Fruit fly (Drosophila melanogaster) whole organism, embryonic: ENCODE measurements around the gene CG34453.

Source experiments
- BtbVII ChIP-seq: fragments of 200-800 bp; sonication (Bioruptor generic); optimal IDR thresholded peaks from 3 replicates; lab custom pipeline; 2017; ENCODE audit warnings: missing biosample characterization, mild to moderate bottlenecking, missing genetic modification characterization
- CG1024 ChIP-seq: fragments of 200-800 bp; sonication (Bioruptor generic); IDR thresholded peaks from 2 replicates; pipeline ENCODE4 v1.3.6; 2022; ENCODE audit warnings: missing biosample characterization, missing genetic modification characterization
- CG11093 ChIP-seq: fragments of 200-800 bp; sonication (Bioruptor generic); IDR thresholded peaks from 3 replicates; pipeline ENCODE4 v1.3.6; 2022; ENCODE audit warnings: missing biosample characterization, missing genetic modification characterization
- CG12299 ChIP-seq: fragments of 200-800 bp; sonication (Bioruptor generic); optimal IDR thresholded peaks from 2 replicates; lab custom pipeline; 2018; ENCODE audit warnings: missing biosample characterization, mild to moderate bottlenecking, missing genetic modification characterization
- CG15479 ChIP-seq: fragments of 200-800 bp; sonication (Bioruptor generic); optimal IDR thresholded peaks from 3 replicates; lab custom pipeline; 2019; ENCODE audit warnings: missing biosample characterization, mild to moderate bottlenecking, missing genetic modification characterization, moderate library complexity
- CG15696 ChIP-seq: fragments of 200-800 bp; sonication (Bioruptor generic); optimal IDR thresholded peaks from 2 replicates; lab custom pipeline; 2019; ENCODE audit warnings: missing biosample characterization, mild to moderate bottlenecking, missing genetic modification characterization, moderate library complexity
- CG17328 ChIP-seq: fragments of 200-800 bp; sonication (Bioruptor generic); IDR thresholded peaks from 2 replicates; pipeline ENCODE4 v1.3.6; 2022; ENCODE audit warnings: missing biosample characterization, missing genetic modification characterization
- CG2116 ChIP-seq: fragments of 200-800 bp; sonication (Bioruptor generic); optimal IDR thresholded peaks from 3 replicates; lab custom pipeline; 2018; ENCODE audit warnings: missing biosample characterization, mild to moderate bottlenecking, missing genetic modification characterization
- CG2199 ChIP-seq: fragments of 200-800 bp; sonication (Bioruptor generic); IDR thresholded peaks from 3 replicates; pipeline ENCODE4 v1.3.6; 2022; ENCODE audit warnings: missing biosample characterization, missing genetic modification characterization
- CG2202 ChIP-seq: fragments of 200-800 bp; sonication (Bioruptor generic); optimal IDR thresholded peaks from 2 replicates; lab custom pipeline; 2018; ENCODE audit warnings: missing biosample characterization, mild to moderate bottlenecking, missing genetic modification characterization
- CG32767 ChIP-seq: fragments of 200-800 bp; sonication (Bioruptor generic); IDR thresholded peaks from 2 replicates; pipeline ENCODE4 v1.3.6; 2022; ENCODE audit warnings: missing biosample characterization, missing genetic modification characterization
- CG34376 ChIP-seq: fragments of 200-800 bp; sonication (Bioruptor generic); optimal IDR thresholded peaks from 2 replicates; lab custom pipeline; 2018; ENCODE audit warnings: missing biosample characterization, mild to moderate bottlenecking, missing genetic modification characterization
- CG3838 ChIP-seq: fragments of 200-800 bp; sonication (Bioruptor generic); optimal IDR thresholded peaks from 3 replicates; lab custom pipeline; 2016; ENCODE audit warnings: missing biosample characterization, missing genetic modification characterization
- CG4328 ChIP-seq: fragments of 200-800 bp; sonication (Bioruptor generic); optimal IDR thresholded peaks from 3 replicates; lab custom pipeline; 2017; ENCODE audit warnings: missing biosample characterization, missing genetic modification reagents, missing genetic modification characterization
- CG9727 ChIP-seq: fragments of 200-800 bp; sonication (Bioruptor generic); optimal IDR thresholded peaks from 3 replicates; lab custom pipeline; 2017; ENCODE audit warnings: missing biosample characterization, mild to moderate bottlenecking, missing genetic modification characterization
- D19A ChIP-seq: fragments of 200-800 bp; optimal IDR thresholded peaks from 3 replicates; lab custom pipeline; 2019; ENCODE audit warnings: missing biosample characterization, mild to moderate bottlenecking, missing genetic modification characterization, moderate library complexity
- Dad ChIP-seq: fragments of 200-800 bp; sonication (Bioruptor generic); optimal IDR thresholded peaks from 3 replicates; lab custom pipeline; 2016; ENCODE audit warnings: missing biosample characterization, missing genetic modification characterization
- Gsc ChIP-seq: fragments of 200-800 bp; sonication (Bioruptor generic); IDR thresholded peaks from 2 replicates; pipeline ENCODE4 v1.3.6; 2022; ENCODE audit warnings: missing biosample characterization, missing genetic modification characterization
- Hr78 ChIP-seq, 2 experiments: fragments of 200-800 bp in 1 of 2; fragments of >200 bp in 1 of 2; sonication (Bioruptor generic) in 1 of 2; optimal IDR thresholded peaks; 2 replicates each; lab custom pipeline; 2017 to 2019; ENCODE audit warnings: missing biosample characterization in 2 of 2, missing genetic modification characterization in 2 of 2, mild to moderate bottlenecking in 1 of 2, moderate library complexity in 1 of 2
- Nf-YA ChIP-seq: fragments of 200-800 bp; sonication (Bioruptor generic); IDR thresholded peaks from 2 replicates; pipeline ENCODE4 v1.3.6; 2022; ENCODE audit warnings: missing biosample characterization, missing genetic modification characterization
- Pdp1 ChIP-seq, 2 experiments: fragments of 200-800 bp; sonication (Bioruptor generic); optimal IDR thresholded peaks; 3 replicates each; lab custom pipeline; 2016; ENCODE audit warnings: missing biosample characterization in 2 of 2, missing genetic modification characterization in 2 of 2, mild to moderate bottlenecking in 1 of 2, moderate library complexity in 1 of 2
- YL-1 ChIP-seq: fragments of 200-800 bp; sonication (Bioruptor generic); optimal IDR thresholded peaks from 3 replicates; lab custom pipeline; 2017; ENCODE audit warnings: missing biosample characterization, mild to moderate bottlenecking, missing genetic modification characterization
- ac ChIP-seq: fragments of 200-800 bp; sonication (Bioruptor generic); optimal IDR thresholded peaks from 3 replicates; lab custom pipeline; 2017; ENCODE audit warnings: missing biosample characterization, mild to moderate bottlenecking, missing genetic modification characterization
- bowl ChIP-seq: fragments of 200-800 bp; sonication (Bioruptor generic); IDR thresholded peaks from 2 replicates; pipeline ENCODE4 v1.3.6; 2022; ENCODE audit warnings: missing biosample characterization, missing genetic modification characterization
- btn ChIP-seq: fragments of 200-800 bp; sonication (Bioruptor generic); optimal IDR thresholded peaks from 2 replicates; lab custom pipeline; 2016; ENCODE audit warnings: missing biosample characterization, missing genetic modification characterization
- chinmo ChIP-seq: fragments of 200-800 bp; sonication (Bioruptor generic); IDR thresholded peaks from 4 replicates; pipeline ENCODE4 v1.3.6; 2022; ENCODE audit warnings: missing biosample characterization, missing genetic modification characterization; ENCODE audit not compliant: partially characterized antibody
- corto ChIP-seq: fragments of 200-800 bp; sonication (Bioruptor generic); optimal IDR thresholded peaks from 2 replicates; lab custom pipeline; 2016; ENCODE audit warnings: missing biosample characterization, mild to moderate bottlenecking, missing genetic modification characterization, moderate library complexity
- da ChIP-seq: fragments of 200-800 bp; sonication (Bioruptor generic); optimal IDR thresholded peaks from 2 replicates; lab custom pipeline; 2016; ENCODE audit warnings: missing biosample characterization, missing genetic modification characterization
- dati ChIP-seq: fragments of 200-800 bp; sonication (Bioruptor generic); IDR thresholded peaks from 2 replicates; pipeline ENCODE4 v1.3.6; 2022; ENCODE audit warnings: missing biosample characterization, missing genetic modification characterization
- hkb ChIP-seq, 2 experiments: fragments of 200-800 bp in 1 of 2; fragments of >200 bp in 1 of 2; sonication (Bioruptor generic) in 1 of 2; IDR thresholded peaks in 1 of 2; optimal IDR thresholded peaks in 1 of 2; 2 replicates each; pipeline versions ENCODE4 v1.3.6 to Lab custom; 2017 to 2022; ENCODE audit warnings: missing biosample characterization in 1 of 2, missing genetic modification characterization in 1 of 2
- lbe ChIP-seq: fragments of 200-800 bp; sonication (Bioruptor generic); optimal IDR thresholded peaks from 2 replicates; lab custom pipeline; 2016; ENCODE audit warnings: missing biosample characterization, mild to moderate bottlenecking, missing genetic modification characterization
- luna ChIP-seq: fragments of 200-800 bp; sonication (Bioruptor generic); optimal IDR thresholded peaks from 2 replicates; lab custom pipeline; 2016; ENCODE audit warnings: missing biosample characterization, missing genetic modification characterization
- p53 ChIP-seq: fragments of 200-800 bp; sonication (Bioruptor generic); optimal IDR thresholded peaks from 2 replicates; lab custom pipeline; 2016; ENCODE audit warnings: missing biosample characterization, missing genetic modification characterization
- pfk ChIP-seq: fragments of 200-800 bp; sonication (Bioruptor generic); optimal IDR thresholded peaks from 2 replicates; lab custom pipeline; 2018; ENCODE audit warnings: missing biosample characterization, mild to moderate bottlenecking, missing genetic modification characterization, moderate library complexity
- salm ChIP-seq: fragments of 200-800 bp; sonication (Bioruptor generic); optimal IDR thresholded peaks from 2 replicates; lab custom pipeline; 2018; ENCODE audit warnings: missing biosample characterization, mild to moderate bottlenecking, missing genetic modification characterization
- sqz ChIP-seq: fragments of 200-800 bp; sonication (Bioruptor generic); optimal IDR thresholded peaks from 3 replicates; lab custom pipeline; 2018; ENCODE audit warnings: missing biosample characterization, mild to moderate bottlenecking, missing genetic modification characterization
- vvl ChIP-seq: fragments of 200-800 bp; sonication (Bioruptor generic); IDR thresholded peaks from 2 replicates; pipeline ENCODE4 v1.3.6; 2022; ENCODE audit warnings: missing biosample characterization, missing genetic modification characterization
- z ChIP-seq: fragments of 200-800 bp; sonication (Bioruptor generic); IDR thresholded peaks from 3 replicates; pipeline ENCODE4 v1.3.6; 2022; ENCODE audit warnings: missing biosample characterization, missing genetic modification characterization

The CG34453 gene

dm6 chr3L:234337-234736 lies 1.2 kb upstream of the CG34453 start:
- TF ChIP-seq bowl (GFP tag; lab: Robert Waterston, UW) (no peak), CG9727 (GFP tag; lab: Kevin White, UChicago) (no peak), CG15696 (tag; lab: Kevin White, UChicago) (no peak), CG2202 (tag; lab: Kevin White, UChicago) (no peak), CG17328 (GFP tag; lab: Robert Waterston, UW) (no peak), luna (GFP tag; lab: Kevin White, UChicago) (no peak), ac (no peak)

- TF ChIP-seq YL-1 (no peak), salm (tag; lab: Kevin White, UChicago) (no peak), Dad (no peak)
These were observed 884 bp downstream of the CG34453 start, which contains the start of gene CG34454 for dm6 chr3L:232267-232666. CG34454 (minus strand) TSS chr3L:232350.

- TF ChIP-seq pfk (GFP tag; lab: Kevin White, UChicago) (no peak), da (GFP tag; lab: Kevin White, UChicago) (no peak), CG3838 (no peak), CG34376 (GFP tag; lab: Kevin White, UChicago) (peak; percentile 12), lbe (GFP tag; lab: Kevin White, UChicago) (peak; percentile 18), Gsc (GFP tag; lab: Robert Waterston, UW) (no peak), CG1024 (GFP tag; lab: Robert Waterston, UW) (no peak)
- TF ChIP-seq, all 482 proteins: peak for 2
These were observed 1.6 kb downstream of the CG34453 start, which contains the start of gene CG42846 for dm6 chr3L:231504-231903. CG42846 (minus strand) TSS chr3L:231604.

dm6 chr3L:225120-225519 lies 8.0 kb downstream of the CG34453 start:
- TF ChIP-seq BtbVII = peak; percentile 12
- TF ChIP-seq CG4328 (GFP tag; lab: Kevin White, UChicago) = no peak
- TF ChIP-seq vvl (GFP tag; lab: Robert Waterston, UW) = peak; percentile 36; the same call in 1 of the 2 replicates
- TF ChIP-seq CG11093 = no peak
- TF ChIP-seq z (GFP tag; lab: Robert Waterston, UW) = peak; percentile 83
- TF ChIP-seq D19A (tag; lab: Kevin White, UChicago) = no peak
- peak; percentile 87 for TF ChIP-seq sqz (GFP tag; lab: Kevin White, UChicago)
- 0 out of 2 replicates have a peak, but pooled peaks have one; percentile 33 for TF ChIP-seq Nf-YA
- peak; percentile 69 for TF ChIP-seq p53
- TF ChIP-seq CG12299 (tag; lab: Kevin White, UChicago) = peak; percentile 13
- peak; percentile 26 for TF ChIP-seq CG15479 (GFP tag; lab: Kevin White, UChicago)
- TF ChIP-seq btn (GFP tag; lab: Kevin White, UChicago) = no peak
- TF ChIP-seq CG2199 = peak; percentile 58; the same call in 1 of the 3 replicates
- TF ChIP-seq Hr78 (GFP tag; optimal IDR thresholded peaks at IDR 0.05; lab: Kevin White, UChicago) = no peak
- peak; percentile 92 for TF ChIP-seq CG32767 (GFP tag; lab: Robert Waterston, UW)
- TF ChIP-seq chinmo (GFP tag; lab: Robert Waterston, UW) = peak; percentile 44; the same call in 1 of the 4 replicates
- no peak for TF ChIP-seq dati (GFP tag; lab: Robert Waterston, UW)
- no peak for TF ChIP-seq hkb (optimal IDR thresholded peaks at IDR 0.05; lab: Kevin White, UChicago)
- TF ChIP-seq hkb (GFP tag; IDR thresholded peaks at IDR 0.05; lab: Robert Waterston, UW) = 0 out of 2 replicates have a peak, but pooled peaks have one; percentile 12
- peak; percentile 12 for TF ChIP-seq corto (GFP tag; lab: Kevin White, UChicago)
- TF ChIP-seq CG1024 (GFP tag; lab: Robert Waterston, UW) = no peak
- TF ChIP-seq Pdp1 (GFP tag; optimal IDR thresholded peaks at IDR 0.05; lab: Kevin White, UChicago) = peak in 1 of 2 experiments; percentile 91
- TF ChIP-seq CG2116 = peak; percentile 0
